Fruit fly (Drosophila melanogaster) whole organism, embryonic: ENCODE measurements around the gene PXo.

Source experiments
- Asciz ChIP-seq: fragments of 200-800 bp; sonication (Bioruptor generic); optimal IDR thresholded peaks from 2 replicates; lab custom pipeline; 2017; ENCODE audit warnings: missing biosample characterization, mild to moderate bottlenecking, missing genetic modification characterization, missing genetic modification reagents
- Atf3 ChIP-seq: fragments of 200-800 bp; sonication (Bioruptor generic); optimal IDR thresholded peaks from 3 replicates; lab custom pipeline; 2016; ENCODE audit warnings: missing biosample characterization, missing genetic modification characterization
- Awh ChIP-seq: fragments of 200-800 bp; sonication (Bioruptor generic); IDR thresholded peaks from 2 replicates; pipeline ENCODE4, ENCODE4 v1.3.6; 2022; ENCODE audit warnings: missing biosample characterization, missing genetic modification characterization
- CG1024 ChIP-seq: fragments of 200-800 bp; sonication (Bioruptor generic); IDR thresholded peaks from 2 replicates; pipeline ENCODE4 v1.3.6; 2022; ENCODE audit warnings: missing biosample characterization, missing genetic modification characterization
- CG10431 ChIP-seq: fragments of 200-800 bp; sonication (Bioruptor generic); optimal IDR thresholded peaks from 3 replicates; lab custom pipeline; 2018; ENCODE audit warnings: missing biosample characterization, mild to moderate bottlenecking, missing genetic modification characterization
- CG10959 ChIP-seq: fragments of 200-800 bp; sonication (Bioruptor generic); IDR thresholded peaks from 2 replicates; pipeline ENCODE4 v1.3.6; 2022; ENCODE audit warnings: missing biosample characterization, missing genetic modification characterization
- CG11085 ChIP-seq: fragments of 200-800 bp; sonication (Bioruptor generic); IDR thresholded peaks from 2 replicates; pipeline ENCODE4 v1.3.6; 2022; ENCODE audit warnings: missing biosample characterization, missing genetic modification characterization
- CG11456 ChIP-seq: fragments of 200-800 bp; sonication (Bioruptor generic); IDR thresholded peaks from 3 replicates; pipeline ENCODE4 v1.3.6; 2022; ENCODE audit warnings: missing biosample characterization, missing genetic modification characterization
- CG11560 ChIP-seq: fragments of 200-800 bp; sonication (Bioruptor generic); IDR thresholded peaks from 3 replicates; pipeline ENCODE4 v1.3.6; 2022; ENCODE audit warnings: missing biosample characterization, missing genetic modification characterization
- CG12659 ChIP-seq: fragments of 200-800 bp; sonication (Bioruptor generic); optimal IDR thresholded peaks from 3 replicates; lab custom pipeline; 2017; ENCODE audit warnings: mild to moderate bottlenecking, missing biosample characterization, missing genetic modification reagents, missing genetic modification characterization
- CG12744 ChIP-seq: fragments of 200-800 bp; sonication (Bioruptor generic); optimal IDR thresholded peaks from 2 replicates; lab custom pipeline; 2016; ENCODE audit warnings: missing biosample characterization, missing genetic modification characterization
- CG14050 ChIP-seq: fragments of 200-800 bp; sonication (Bioruptor generic); IDR thresholded peaks from 3 replicates; pipeline ENCODE4 v1.3.6; 2022; ENCODE audit warnings: missing biosample characterization, missing genetic modification characterization
- CG15601 ChIP-seq: fragments of 200-800 bp; sonication (Bioruptor generic); optimal IDR thresholded peaks from 3 replicates; lab custom pipeline; 2019; ENCODE audit warnings: missing biosample characterization, mild to moderate bottlenecking, missing genetic modification characterization, moderate library complexity
- CG2199 ChIP-seq: fragments of 200-800 bp; sonication (Bioruptor generic); IDR thresholded peaks from 3 replicates; pipeline ENCODE4 v1.3.6; 2022; ENCODE audit warnings: missing biosample characterization, missing genetic modification characterization
- CG30020 ChIP-seq: fragments of 200-800 bp; optimal IDR thresholded peaks from 2 replicates; lab custom pipeline; 2019; ENCODE audit warnings: missing biosample characterization, mild to moderate bottlenecking, missing genetic modification characterization, moderate library complexity
- CG30431 ChIP-seq: fragments of 200-800 bp; sonication (Bioruptor generic); optimal IDR thresholded peaks from 2 replicates; lab custom pipeline; 2017; ENCODE audit warnings: missing biosample characterization, missing genetic modification characterization
- CG32767 ChIP-seq: fragments of 200-800 bp; sonication (Bioruptor generic); IDR thresholded peaks from 2 replicates; pipeline ENCODE4 v1.3.6; 2022; ENCODE audit warnings: missing biosample characterization, missing genetic modification characterization
- CG33557 ChIP-seq: fragments of 200-800 bp; sonication (Bioruptor generic); optimal IDR thresholded peaks from 2 replicates; lab custom pipeline; 2019; ENCODE audit warnings: missing biosample characterization, mild to moderate bottlenecking, missing genetic modification characterization, moderate library complexity
- CG42726 ChIP-seq: fragments of 200-800 bp; sonication (Bioruptor generic); IDR thresholded peaks from 2 replicates; pipeline ENCODE4 v1.3.6; 2022; ENCODE audit warnings: missing biosample characterization, missing genetic modification characterization; ENCODE audit not compliant: partially characterized antibody
- CG43689 ChIP-seq: fragments of 200-800 bp; sonication (Bioruptor generic); IDR thresholded peaks from 2 replicates; pipeline ENCODE4 v1.3.6; 2022; ENCODE audit warnings: missing biosample characterization, missing genetic modification characterization
- CG5180 ChIP-seq: fragments of 200-800 bp; sonication (Bioruptor generic); optimal IDR thresholded peaks from 3 replicates; lab custom pipeline; 2017; ENCODE audit warnings: missing biosample characterization, missing genetic modification characterization, mild to moderate bottlenecking, moderate library complexity, missing genetic modification reagents
- CG6654 ChIP-seq: fragments of 200-800 bp; sonication (Bioruptor generic); optimal IDR thresholded peaks from 2 replicates; lab custom pipeline; 2017; ENCODE audit warnings: missing biosample characterization, mild to moderate bottlenecking, missing genetic modification characterization
- CG6683 ChIP-seq: fragments of 200-800 bp; sonication (Bioruptor generic); optimal IDR thresholded peaks from 2 replicates; lab custom pipeline; 2017; ENCODE audit warnings: missing biosample characterization, mild to moderate bottlenecking, missing genetic modification characterization, missing genetic modification reagents
- CG7357 ChIP-seq: fragments of 200-800 bp; sonication (Bioruptor generic); IDR thresholded peaks from 3 replicates; pipeline ENCODE4 v1.3.6; 2022; ENCODE audit warnings: missing biosample characterization, missing genetic modification characterization
- CG8290 ChIP-seq, 3 experiments: fragments of 200-800 bp; sonication (Bioruptor generic); optimal IDR thresholded peaks; 2 replicates each; lab custom pipeline; 2016 to 2019; ENCODE audit warnings: missing biosample characterization in 3 of 3, missing genetic modification characterization in 3 of 3, mild to moderate bottlenecking in 2 of 3, moderate library complexity in 1 of 3
- CrebB ChIP-seq: fragments of 200-800 bp; sonication (Bioruptor generic); optimal IDR thresholded peaks from 3 replicates; lab custom pipeline; 2018; ENCODE audit warnings: missing biosample characterization, mild to moderate bottlenecking, missing genetic modification characterization
- Deaf1 ChIP-seq: fragments of 200-800 bp; optimal IDR thresholded peaks from 3 replicates; lab custom pipeline; 2019; ENCODE audit warnings: missing biosample characterization, mild to moderate bottlenecking, missing genetic modification characterization, moderate library complexity
- Doc2 ChIP-seq: fragments of 200-800 bp; sonication (Bioruptor generic); IDR thresholded peaks from 2 replicates; pipeline ENCODE4 v1.3.6; 2022; ENCODE audit warnings: missing biosample characterization, missing genetic modification characterization
- Hmr ChIP-seq: fragments of 200-800 bp; sonication (Bioruptor generic); optimal IDR thresholded peaks from 3 replicates; lab custom pipeline; 2017; ENCODE audit warnings: mild to moderate bottlenecking, missing biosample characterization, missing genetic modification reagents, missing genetic modification characterization
- MESR4 ChIP-seq: fragments of 200-800 bp; sonication (Bioruptor generic); optimal IDR thresholded peaks from 2 replicates; lab custom pipeline; 2018; ENCODE audit warnings: missing biosample characterization, mild to moderate bottlenecking, missing genetic modification characterization, moderate library complexity
- Ssrp ChIP-seq: fragments of 200-800 bp; sonication (Bioruptor generic); optimal IDR thresholded peaks from 2 replicates; lab custom pipeline; 2018; ENCODE audit warnings: missing biosample characterization, mild to moderate bottlenecking, missing genetic modification characterization, moderate library complexity
- al ChIP-seq: fragments of 200-800 bp; sonication (Bioruptor generic); IDR thresholded peaks from 2 replicates; pipeline ENCODE4 v1.3.6; 2022; ENCODE audit warnings: missing biosample characterization, missing genetic modification characterization
- bowl ChIP-seq: fragments of 200-800 bp; sonication (Bioruptor generic); IDR thresholded peaks from 2 replicates; pipeline ENCODE4 v1.3.6; 2022; ENCODE audit warnings: missing biosample characterization, missing genetic modification characterization
- btn ChIP-seq: fragments of 200-800 bp; sonication (Bioruptor generic); optimal IDR thresholded peaks from 2 replicates; lab custom pipeline; 2016; ENCODE audit warnings: missing biosample characterization, missing genetic modification characterization
- ci ChIP-seq: fragments of 200-800 bp; sonication (Bioruptor generic); IDR thresholded peaks from 3 replicates; pipeline ENCODE4 v1.3.6; 2022; ENCODE audit warnings: missing biosample characterization, missing genetic modification characterization
- crp ChIP-seq, 2 experiments: fragments of 200-800 bp; sonication (Bioruptor generic); optimal IDR thresholded peaks; 2 replicates in 1 of 2; 3 replicates in 1 of 2; lab custom pipeline; 2017; ENCODE audit warnings: missing biosample characterization in 2 of 2, missing genetic modification characterization in 2 of 2, mild to moderate bottlenecking in 1 of 2, moderate library complexity in 1 of 2
- ems ChIP-seq: fragments of 200-800 bp; sonication (Bioruptor generic); optimal IDR thresholded peaks from 3 replicates; lab custom pipeline; 2016; ENCODE audit warnings: missing biosample characterization, missing genetic modification characterization
- eve ChIP-seq, 2 experiments: fragments of >200 bp; optimal IDR thresholded peaks; 2 replicates each; lab custom pipeline; 2017; ENCODE audit warnings: missing biosample characterization in 2 of 2, missing genetic modification characterization in 2 of 2
- fru ChIP-seq: fragments of >200 bp; optimal IDR thresholded peaks from 2 replicates; lab custom pipeline; 2017
- gsb ChIP-seq: fragments of 200-800 bp; sonication (Bioruptor generic); IDR thresholded peaks from 2 replicates; pipeline ENCODE4 v1.3.6; 2022; ENCODE audit warnings: missing biosample characterization, missing genetic modification characterization
- hbn ChIP-seq: fragments of 200-800 bp; sonication (Bioruptor generic); IDR thresholded peaks from 2 replicates; pipeline ENCODE4 v1.3.6; 2022; ENCODE audit warnings: missing biosample characterization, missing genetic modification characterization; ENCODE audit not compliant: partially characterized antibody
- insv ChIP-seq, 2 experiments: fragments of 200-800 bp; sonication (Bioruptor generic); optimal IDR thresholded peaks; 3 replicates each; lab custom pipeline; 2016 to 2018; ENCODE audit warnings: missing biosample characterization in 2 of 2, missing genetic modification characterization in 2 of 2
- nmo ChIP-seq: fragments of 200-800 bp; sonication (Bioruptor generic); optimal IDR thresholded peaks from 2 replicates; lab custom pipeline; 2018; ENCODE audit warnings: missing biosample characterization, mild to moderate bottlenecking, missing genetic modification characterization, moderate library complexity
- oc ChIP-seq: fragments of 200-800 bp; sonication (Bioruptor generic); optimal IDR thresholded peaks from 2 replicates; lab custom pipeline; 2018; ENCODE audit warnings: missing biosample characterization, mild to moderate bottlenecking, missing genetic modification characterization, moderate library complexity
- ranshi ChIP-seq: fragments of 200-800 bp; sonication (Bioruptor generic); IDR thresholded peaks from 2 replicates; pipeline ENCODE4 v1.3.6; 2022; ENCODE audit warnings: missing biosample characterization, missing genetic modification characterization
- run ChIP-seq: fragments of 200-800 bp; sonication (Bioruptor generic); optimal IDR thresholded peaks from 3 replicates; lab custom pipeline; 2018; ENCODE audit warnings: missing biosample characterization, mild to moderate bottlenecking, missing genetic modification characterization
- vnd ChIP-seq: fragments of 200-800 bp; sonication (Bioruptor generic); IDR thresholded peaks from 3 replicates; pipeline ENCODE4 v1.3.6; 2022; ENCODE audit warnings: missing biosample characterization, missing genetic modification characterization; ENCODE audit not compliant: partially characterized antibody
- zen2 ChIP-seq: fragments of 200-800 bp; sonication (Bioruptor generic); IDR thresholded peaks from 3 replicates; pipeline ENCODE4 v1.3.6; 2022; ENCODE audit warnings: missing biosample characterization, missing genetic modification characterization; ENCODE audit not compliant: partially characterized antibody

The PXo gene

dm6 chr3L:5881310-5882208 lies 39.6 kb downstream of the PXo start (continued):
- TF ChIP-seq CrebB (tag; lab: Kevin White, UChicago) (no peak), Asciz (GFP tag; lab: Kevin White, UChicago) (no peak), CG42726 (0 out of 2 replicates have a peak, but pooled peaks have one; percentile 22), CG6654 (GFP tag; lab: Kevin White, UChicago) (no peak), Deaf1 (peak; percentile 17), CG10959 (no peak), ci (peak; percentile 66; the same call in 2 of the 3 replicates), eve (GFP tag; optimal IDR thresholded peaks at IDR 0.05; lab: Kevin White, UChicago) (no peak), ranshi (GFP tag; lab: Robert Waterston, UW) (no peak), Ssrp (tag; lab: Kevin White, UChicago) (peak; percentile 65), ems (GFP tag; lab: Kevin White, UChicago) (no peak), crp (GFP tag; optimal IDR thresholded peaks at IDR 0.05; lab: Kevin White, UChicago) (peak in 1 of 2 experiments; percentile 7), MESR4 (GFP tag; lab: Kevin White, UChicago) (no peak), al (GFP tag; lab: Robert Waterston, UW) (no peak), CG33557 (GFP tag; lab: Kevin White, UChicago) (peak; percentile 33), CG6683 (GFP tag; lab: Kevin White, UChicago) (no peak), CG5180 (GFP tag; lab: Kevin White, UChicago) (no peak), nmo (peak; percentile 76), CG10431 (no peak), CG1024 (GFP tag; lab: Robert Waterston, UW) (no peak), Hmr (GFP tag; lab: Kevin White, UChicago) (peak; percentile 60), CG32767 (peak; percentile 62; the same call in 1 of the 2 replicates), CG30431 (GFP tag; lab: Kevin White, UChicago) (peak; percentile 51), CG8290 (GFP tag; optimal IDR thresholded peaks at IDR 0.05; lab: Kevin White, UChicago) (no peak), CG8290 (tag; optimal IDR thresholded peaks at IDR 0.05; lab: Kevin White, UChicago) (no peak), CG12659 (GFP tag; lab: Kevin White, UChicago) (peak; percentile 68), zen2 (GFP tag; lab: Robert Waterston, UW) (no peak), Atf3 (GFP tag; lab: Kevin White, UChicago) (peak; percentile 47), Awh (GFP tag; lab: Robert Waterston, UW) (no peak), fru (no peak), CG7357 (GFP tag; lab: Robert Waterston, UW) (no peak; the same call in 2 of the 3 replicates), gsb (GFP tag; lab: Robert Waterston, UW) (no peak), CG15601 (peak; percentile 48), run (tag; lab: Kevin White, UChicago) (no peak), CG43689 (GFP tag; lab: Robert Waterston, UW) (no peak), hbn (no peak), CG12744 (GFP tag; lab: Kevin White, UChicago) (peak; percentile 38), insv (GFP tag; optimal IDR thresholded peaks at IDR 0.05; lab: Kevin White, UChicago) (peak in 1 of 2 experiments; percentile 91), CG11560 (tag; lab: Robert Waterston, UW) (no peak), bowl (GFP tag; lab: Robert Waterston, UW) (no peak), Doc2 (GFP tag; lab: Robert Waterston, UW) (no peak), btn (GFP tag; lab: Kevin White, UChicago) (no peak), CG2199 (no peak), CG11456 (GFP tag; lab: Robert Waterston, UW) (no peak), CG14050 (GFP tag; lab: Robert Waterston, UW) (no peak), vnd (GFP tag; lab: Robert Waterston, UW) (no peak), CG30020 (tag; lab: Kevin White, UChicago) (no peak), oc (peak; percentile 7), CG11085 (GFP tag; lab: Robert Waterston, UW) (no peak)
